Fruit fly (Drosophila melanogaster): Measurements from ENCODE around the gene CG17110.

CG17110 gene

DNA sequence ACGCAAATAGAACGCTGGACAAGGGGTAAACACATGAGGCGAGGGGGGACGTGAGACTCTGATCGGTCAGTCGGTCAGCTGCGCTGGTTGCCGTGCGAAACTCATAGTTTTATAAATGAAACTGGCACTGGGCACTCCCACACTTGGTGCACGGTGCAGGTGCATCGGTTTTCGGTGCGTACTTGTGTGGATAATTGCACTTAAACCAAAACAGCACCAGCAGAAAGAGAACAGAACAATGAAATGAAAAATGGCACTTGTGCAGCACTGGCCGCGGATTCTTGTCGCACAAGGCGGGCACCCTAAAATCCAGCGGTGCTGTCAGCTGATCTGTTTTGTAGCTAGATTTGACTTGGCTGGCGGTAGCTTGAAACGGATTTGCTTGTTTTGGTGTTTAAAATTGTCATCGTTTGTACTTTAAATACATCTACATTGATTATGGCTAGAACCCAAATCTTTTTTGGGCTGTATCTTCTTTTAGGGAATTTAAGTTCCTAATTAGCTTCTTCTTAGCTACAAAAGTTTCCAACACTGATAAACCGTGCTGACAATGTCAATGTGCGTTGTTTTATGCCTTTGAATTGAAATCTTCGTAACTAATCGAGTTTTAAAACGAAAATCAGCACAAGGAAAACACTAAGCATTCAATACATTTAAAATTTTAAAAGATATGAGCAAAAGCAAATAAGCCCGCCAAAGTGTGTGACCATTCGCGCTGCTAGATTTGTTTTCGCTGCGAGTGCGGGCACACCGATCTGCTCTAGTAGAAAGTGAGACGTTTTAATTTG lies 26.4 kb downstream of the CG17110 start, which contains the start of the genes Rassf and CenB1A (continued):
- TF ChIP-seq CG13894 (tag; optimal IDR thresholded peaks at IDR 0.05) (no peak), Atf6 (GFP tag; IDR thresholded peaks at IDR 0.05) (no peak), CG4360 (GFP tag; IDR thresholded peaks at IDR 0.05) (no peak), Lhr (GFP tag; optimal IDR thresholded peaks at IDR 0.05) (peak; percentile 13), ara (GFP tag; IDR thresholded peaks at IDR 0.05) (peak; percentile 11; the same call in 1 of the 2 replicates), Sox102F (GFP tag; optimal IDR thresholded peaks at IDR 0.05) (peak; percentile 9), tna (GFP tag; IDR thresholded peaks at IDR 0.05; ENCODE audit: partially characterized antibody) (no peak), CG6654 (GFP tag; optimal IDR thresholded peaks at IDR 0.05) (no peak), CG13624 (GFP tag; optimal IDR thresholded peaks at IDR 0.05) (peak; percentile 64), Hmx (GFP tag; optimal IDR thresholded peaks at IDR 0.05) (no peak), ewg (GFP tag; optimal IDR thresholded peaks at IDR 0.05) (no peak)

- TF ChIP-seq z (GFP tag; IDR thresholded peaks at IDR 0.05) (no peak), nom (GFP tag; optimal IDR thresholded peaks at IDR 0.05) (peak; percentile 24), grn (GFP tag; optimal IDR thresholded peaks at IDR 0.05) (peak; percentile 4), CG10565 (GFP tag; optimal IDR thresholded peaks at IDR 0.05) (no peak), otp (GFP tag; IDR thresholded peaks at IDR 0.05) (peak; percentile 35; the same call in 1 of the 3 replicates), NK7.1 (GFP tag; optimal IDR thresholded peaks at IDR 0.05) (no peak), Awh (GFP tag; IDR thresholded peaks at IDR 0.05) (peak; percentile 78), chif (GFP tag; optimal IDR thresholded peaks at IDR 0.05) (no peak), CG17912 (GFP tag; optimal IDR thresholded peaks at IDR 0.05) (no peak), dan (GFP tag; IDR thresholded peaks at IDR 0.05) (no peak), lab (GFP tag; optimal IDR thresholded peaks at IDR 0.05) (no peak), ci (GFP tag; IDR thresholded peaks at IDR 0.05) (0 out of 3 replicates have a peak, but pooled peaks have one; percentile 24), CG16779 (GFP tag; IDR thresholded peaks at IDR 0.05) (no peak), CG5953 (GFP tag; IDR thresholded peaks at IDR 0.05) (0 out of 2 replicates have a peak, but pooled peaks have one; percentile 4)
Observed at dm6 chr3R:23119873-23120272, 28.3 kb downstream of the CG17110 start.

DNA sequence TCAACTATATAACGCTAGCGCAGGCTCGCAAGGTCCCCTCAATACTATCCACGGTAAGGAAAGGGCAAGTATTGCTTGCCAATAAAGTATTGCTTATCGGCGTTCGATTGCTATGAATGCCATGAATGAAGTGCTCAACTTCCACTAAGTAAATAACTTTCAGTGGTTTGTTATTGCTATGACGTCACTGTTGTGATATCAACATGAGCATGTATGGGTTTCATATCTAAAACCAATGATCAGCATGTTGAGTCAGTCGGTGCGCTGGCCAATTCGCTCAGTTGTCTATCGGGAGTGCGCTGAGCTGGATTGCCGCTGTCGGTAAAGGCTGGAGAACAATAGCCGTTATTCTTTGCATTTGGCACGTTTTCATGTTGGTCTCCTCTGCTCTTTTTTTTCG lies 29.4 kb downstream of the CG17110 start:
- TF ChIP-seq CG4617 (GFP tag; optimal IDR thresholded peaks at IDR 0.05; ENCODE audit: borderline replicate concordance) (no peak), sd (tag; optimal IDR thresholded peaks at IDR 0.05) (peak; percentile 32), cg (GFP tag; optimal IDR thresholded peaks at IDR 0.05) (peak; percentile 20), pan (optimal IDR thresholded peaks at IDR 0.05) (no peak), pan (GFP tag; optimal IDR thresholded peaks at IDR 0.05 in 1 of 2, IDR thresholded peaks at IDR 0.05 in 1 of 2) (no peak), CG10543 (GFP tag; optimal IDR thresholded peaks at IDR 0.05) (peak; percentile 18), Drgx (GFP tag; IDR thresholded peaks at IDR 0.05) (no peak), CG7928 (GFP tag; optimal IDR thresholded peaks at IDR 0.05) (no peak), z (GFP tag; IDR thresholded peaks at IDR 0.05) (0 out of 3 replicates have a peak, but pooled peaks have one; percentile 42), Nf-YC (tag; optimal IDR thresholded peaks at IDR 0.05) (peak; percentile 54), CG13296 (GFP tag; optimal IDR thresholded peaks at IDR 0.05) (no peak), sug (tag; optimal IDR thresholded peaks at IDR 0.05) (peak; percentile 43), Fer1 (GFP tag; optimal IDR thresholded peaks at IDR 0.05) (peak; percentile 1), cwo (GFP tag; optimal IDR thresholded peaks at IDR 0.05) (peak; percentile 47), vnd (GFP tag; IDR thresholded peaks at IDR 0.05; ENCODE audit: partially characterized antibody) (0 out of 3 replicates have a peak, but pooled peaks have one; percentile 10), mirr (GFP tag; optimal IDR thresholded peaks at IDR 0.05) (peak; percentile 77), BtbVII (GFP tag; optimal IDR thresholded peaks at IDR 0.05) (peak; percentile 95), CG34376 (GFP tag; optimal IDR thresholded peaks at IDR 0.05) (peak; percentile 76), grn (GFP tag; optimal IDR thresholded peaks at IDR 0.05) (peak; percentile 64), Asciz (GFP tag; optimal IDR thresholded peaks at IDR 0.05) (no peak), D (optimal IDR thresholded peaks at IDR 0.05) (no peak), D (GFP tag; optimal IDR thresholded peaks at IDR 0.05) (no peak)

Data from whole organism, embryonic.